Fruit fly (Drosophila melanogaster) whole organism, embryonic: ENCODE measurements around the gene RpS30.
A peak's percentile ranks its signal among the peaks of the same experiment; 100 is the strongest.

Source experiments
- Atf6 ChIP-seq: fragments of 200-800 bp; sonication (Bioruptor generic); IDR thresholded peaks from 2 replicates; pipeline ENCODE4 v1.3.6; 2022; ENCODE audit warnings: missing biosample characterization, missing genetic modification characterization
- B-H2 ChIP-seq: fragments of 200-800 bp; sonication (Bioruptor generic); optimal IDR thresholded peaks from 2 replicates; lab custom pipeline; 2018; ENCODE audit warnings: missing biosample characterization, mild to moderate bottlenecking, missing genetic modification characterization
- BEAF-32 ChIP-seq: fragments of 200-800 bp; sonication (Bioruptor generic); optimal IDR thresholded peaks from 3 replicates; lab custom pipeline; 2017; ENCODE audit warnings: missing biosample characterization, missing genetic modification characterization, mild to moderate bottlenecking, moderate library complexity, missing genetic modification reagents
- Bgb ChIP-seq: fragments of 200-800 bp; sonication (Bioruptor generic); IDR thresholded peaks from 2 replicates; pipeline ENCODE4 v1.3.6; 2022; ENCODE audit warnings: missing biosample characterization, missing genetic modification characterization; ENCODE audit not compliant: partially characterized antibody
- CG11456 ChIP-seq: fragments of 200-800 bp; sonication (Bioruptor generic); IDR thresholded peaks from 3 replicates; pipeline ENCODE4 v1.3.6; 2022; ENCODE audit warnings: missing biosample characterization, missing genetic modification characterization
- CG13775 ChIP-seq: fragments of 200-800 bp; sonication (Bioruptor generic); optimal IDR thresholded peaks from 3 replicates; lab custom pipeline; 2017; ENCODE audit warnings: missing biosample characterization, mild to moderate bottlenecking, missing genetic modification characterization
- CG15514 ChIP-seq: fragments of 200-800 bp; sonication (Bioruptor generic); optimal IDR thresholded peaks from 3 replicates; lab custom pipeline; 2017; ENCODE audit warnings: missing biosample characterization, missing genetic modification characterization, mild to moderate bottlenecking, moderate library complexity, missing genetic modification reagents
- CG17829 ChIP-seq: fragments of 200-800 bp; optimal IDR thresholded peaks from 2 replicates; lab custom pipeline; 2019; ENCODE audit warnings: missing biosample characterization, mild to moderate bottlenecking, missing genetic modification characterization, moderate library complexity
- CG30020 ChIP-seq: fragments of 200-800 bp; optimal IDR thresholded peaks from 2 replicates; lab custom pipeline; 2019; ENCODE audit warnings: missing biosample characterization, mild to moderate bottlenecking, missing genetic modification characterization, moderate library complexity
- CG34224 ChIP-seq: fragments of 200-800 bp; sonication (Bioruptor generic); IDR thresholded peaks from 3 replicates; pipeline ENCODE4 v1.3.6; 2022; ENCODE audit warnings: missing biosample characterization, missing genetic modification characterization; ENCODE audit not compliant: partially characterized antibody
- CG6654 ChIP-seq: fragments of 200-800 bp; sonication (Bioruptor generic); optimal IDR thresholded peaks from 2 replicates; lab custom pipeline; 2017; ENCODE audit warnings: missing biosample characterization, mild to moderate bottlenecking, missing genetic modification characterization
- CG6791 ChIP-seq: fragments of 200-800 bp; sonication (Bioruptor generic); IDR thresholded peaks from 3 replicates; pipeline ENCODE4 v1.3.6; 2022; ENCODE audit warnings: missing biosample characterization, missing genetic modification characterization; ENCODE audit not compliant: partially characterized antibody
- CG7372 ChIP-seq: fragments of 200-800 bp; sonication (Bioruptor generic); IDR thresholded peaks from 2 replicates; pipeline ENCODE4 v1.3.6; 2022; ENCODE audit warnings: missing biosample characterization, missing genetic modification characterization
- CG8359 ChIP-seq: fragments of 200-800 bp; sonication (Bioruptor generic); optimal IDR thresholded peaks from 2 replicates; lab custom pipeline; 2017; ENCODE audit warnings: missing biosample characterization, mild to moderate bottlenecking, missing genetic modification characterization, borderline replicate concordance
- CG9797 ChIP-seq: fragments of 200-800 bp; sonication (Bioruptor generic); optimal IDR thresholded peaks from 3 replicates; lab custom pipeline; 2018; ENCODE audit warnings: missing biosample characterization, mild to moderate bottlenecking, missing genetic modification characterization
- CG9876 ChIP-seq: fragments of 200-800 bp; sonication (Bioruptor generic); optimal IDR thresholded peaks from 2 replicates; lab custom pipeline; 2016; ENCODE audit warnings: missing biosample characterization, missing genetic modification characterization
- Chrac-16 ChIP-seq: fragments of 200-800 bp; sonication (Bioruptor generic); optimal IDR thresholded peaks from 3 replicates; lab custom pipeline; 2016; ENCODE audit warnings: missing biosample characterization, missing genetic modification characterization
- CkIIα-i1 ChIP-seq: fragments of 200-800 bp; sonication (Bioruptor generic); IDR thresholded peaks from 2 replicates; pipeline ENCODE4 v1.3.6; 2022; ENCODE audit warnings: missing biosample characterization, missing genetic modification characterization
- D19B ChIP-seq: fragments of 200-800 bp; sonication (Bioruptor generic); optimal IDR thresholded peaks from 2 replicates; lab custom pipeline; 2017; ENCODE audit warnings: missing biosample characterization, mild to moderate bottlenecking, missing genetic modification characterization
- Dad ChIP-seq: fragments of 200-800 bp; sonication (Bioruptor generic); optimal IDR thresholded peaks from 3 replicates; lab custom pipeline; 2016; ENCODE audit warnings: missing biosample characterization, missing genetic modification characterization
- Doc3 ChIP-seq: fragments of 200-800 bp; sonication (Bioruptor generic); IDR thresholded peaks from 3 replicates; pipeline ENCODE4 v1.3.6; 2022; ENCODE audit warnings: missing biosample characterization, missing genetic modification characterization; ENCODE audit not compliant: partially characterized antibody
- H2.0 ChIP-seq: fragments of 200-800 bp; sonication (Bioruptor generic); IDR thresholded peaks from 2 replicates; pipeline ENCODE4 v1.3.6; 2022; ENCODE audit warnings: missing biosample characterization, missing genetic modification characterization
- HmgD ChIP-seq: fragments of 200-800 bp; sonication (Bioruptor generic); optimal IDR thresholded peaks from 3 replicates; lab custom pipeline; 2016; ENCODE audit warnings: missing biosample characterization, missing genetic modification characterization
- MBD-R2 ChIP-seq: fragments of 200-800 bp; sonication (Bioruptor generic); IDR thresholded peaks from 2 replicates; pipeline ENCODE4 v1.3.6; 2022; ENCODE audit warnings: missing biosample characterization, missing genetic modification characterization
- Med ChIP-seq: fragments of 200-800 bp; sonication (Bioruptor generic); peaks from one replicate; lab custom pipeline; 2016; ENCODE audit warnings: missing biosample characterization, missing genetic modification characterization, mild to moderate bottlenecking, inconsistent platforms, moderate library complexity
- Nf-YC ChIP-seq: fragments of 200-800 bp; optimal IDR thresholded peaks from 3 replicates; lab custom pipeline; 2019; ENCODE audit warnings: missing biosample characterization, mild to moderate bottlenecking, missing genetic modification characterization, moderate library complexity
- NfI ChIP-seq: fragments of 200-800 bp; sonication (Bioruptor generic); optimal IDR thresholded peaks from 3 replicates; lab custom pipeline; 2018; ENCODE audit warnings: missing biosample characterization, mild to moderate bottlenecking, missing genetic modification characterization, moderate library complexity
- Side ChIP-seq: fragments of 200-800 bp; sonication (Bioruptor generic); optimal IDR thresholded peaks from 2 replicates; lab custom pipeline; 2016; ENCODE audit warnings: missing biosample characterization, missing genetic modification characterization
- Vsx1 ChIP-seq: fragments of 200-800 bp; sonication (Bioruptor generic); optimal IDR thresholded peaks from 2 replicates; lab custom pipeline; 2017; ENCODE audit warnings: missing biosample characterization, mild to moderate bottlenecking, missing genetic modification characterization, missing genetic modification reagents
- btn ChIP-seq: fragments of 200-800 bp; sonication (Bioruptor generic); optimal IDR thresholded peaks from 2 replicates; lab custom pipeline; 2016; ENCODE audit warnings: missing biosample characterization, missing genetic modification characterization
- chinmo ChIP-seq: fragments of 200-800 bp; sonication (Bioruptor generic); IDR thresholded peaks from 4 replicates; pipeline ENCODE4 v1.3.6; 2022; ENCODE audit warnings: missing biosample characterization, missing genetic modification characterization; ENCODE audit not compliant: partially characterized antibody
- ci ChIP-seq: fragments of 200-800 bp; sonication (Bioruptor generic); IDR thresholded peaks from 3 replicates; pipeline ENCODE4 v1.3.6; 2022; ENCODE audit warnings: missing biosample characterization, missing genetic modification characterization
- fd96Cb ChIP-seq: fragments of 200-800 bp; sonication (Bioruptor generic); optimal IDR thresholded peaks from 2 replicates; lab custom pipeline; 2018; ENCODE audit warnings: missing biosample characterization, mild to moderate bottlenecking, missing genetic modification characterization, moderate library complexity
- gfzf ChIP-seq: fragments of 200-800 bp; sonication (Bioruptor generic); optimal IDR thresholded peaks from 2 replicates; lab custom pipeline; 2016; ENCODE audit warnings: missing biosample characterization, mild to moderate bottlenecking, missing genetic modification characterization, moderate library complexity
- grau ChIP-seq: fragments of 200-800 bp; optimal IDR thresholded peaks from 3 replicates; lab custom pipeline; 2019; ENCODE audit warnings: missing biosample characterization, mild to moderate bottlenecking, missing genetic modification characterization, moderate library complexity
- gsb ChIP-seq: fragments of 200-800 bp; sonication (Bioruptor generic); IDR thresholded peaks from 2 replicates; pipeline ENCODE4 v1.3.6; 2022; ENCODE audit warnings: missing biosample characterization, missing genetic modification characterization
- hkb ChIP-seq, 2 experiments: fragments of 200-800 bp in 1 of 2; fragments of >200 bp in 1 of 2; sonication (Bioruptor generic) in 1 of 2; IDR thresholded peaks in 1 of 2; optimal IDR thresholded peaks in 1 of 2; 2 replicates each; pipeline versions ENCODE4 v1.3.6 to Lab custom; 2017 to 2022; ENCODE audit warnings: missing biosample characterization in 1 of 2, missing genetic modification characterization in 1 of 2
- lov ChIP-seq, 2 experiments: fragments of 200-800 bp in 1 of 2; fragments of >200 bp in 1 of 2; sonication (Bioruptor generic) in 1 of 2; IDR thresholded peaks in 1 of 2; optimal IDR thresholded peaks in 1 of 2; 2 replicates in 1 of 2; 3 replicates in 1 of 2; pipeline versions ENCODE4 v1.3.6 to Lab custom; 2017 to 2022; ENCODE audit warnings: missing biosample characterization in 1 of 2, missing genetic modification characterization in 1 of 2
- onecut ChIP-seq: fragments of 200-800 bp; sonication (Bioruptor generic); IDR thresholded peaks from 2 replicates; pipeline ENCODE4 v1.3.6; 2022; ENCODE audit warnings: missing biosample characterization, missing genetic modification characterization
- otp ChIP-seq: fragments of 200-800 bp; sonication (Bioruptor generic); IDR thresholded peaks from 3 replicates; pipeline ENCODE4, ENCODE4 v1.3.6; 2022; ENCODE audit warnings: missing biosample characterization, missing genetic modification characterization
- pita ChIP-seq: fragments of 200-800 bp; sonication (Bioruptor generic); optimal IDR thresholded peaks from 2 replicates; lab custom pipeline; 2017; ENCODE audit warnings: missing biosample characterization, mild to moderate bottlenecking, missing genetic modification characterization
- pzg ChIP-seq: fragments of 200-800 bp; sonication (Bioruptor generic); optimal IDR thresholded peaks from 3 replicates; lab custom pipeline; 2018; ENCODE audit warnings: missing biosample characterization, mild to moderate bottlenecking, missing genetic modification characterization, moderate library complexity
- row ChIP-seq: fragments of 200-800 bp; sonication (Bioruptor generic); IDR thresholded peaks from 3 replicates; pipeline ENCODE4 v1.3.6; 2022; ENCODE audit warnings: missing biosample characterization, missing genetic modification characterization
- sna ChIP-seq: fragments of 200-800 bp; sonication (Bioruptor generic); IDR thresholded peaks from 2 replicates; pipeline ENCODE4 v1.3.6; 2022; ENCODE audit warnings: missing biosample characterization, missing genetic modification characterization; ENCODE audit not compliant: partially characterized antibody
- stwl ChIP-seq: fragments of 200-800 bp; sonication (Bioruptor generic); optimal IDR thresholded peaks from 3 replicates; lab custom pipeline; 2018; ENCODE audit warnings: missing biosample characterization, mild to moderate bottlenecking, missing genetic modification characterization, moderate library complexity
- sug ChIP-seq: fragments of 200-800 bp; optimal IDR thresholded peaks from 2 replicates; lab custom pipeline; 2019; ENCODE audit warnings: missing biosample characterization, mild to moderate bottlenecking, missing genetic modification characterization, moderate library complexity

Gene RpS30

DNA sequence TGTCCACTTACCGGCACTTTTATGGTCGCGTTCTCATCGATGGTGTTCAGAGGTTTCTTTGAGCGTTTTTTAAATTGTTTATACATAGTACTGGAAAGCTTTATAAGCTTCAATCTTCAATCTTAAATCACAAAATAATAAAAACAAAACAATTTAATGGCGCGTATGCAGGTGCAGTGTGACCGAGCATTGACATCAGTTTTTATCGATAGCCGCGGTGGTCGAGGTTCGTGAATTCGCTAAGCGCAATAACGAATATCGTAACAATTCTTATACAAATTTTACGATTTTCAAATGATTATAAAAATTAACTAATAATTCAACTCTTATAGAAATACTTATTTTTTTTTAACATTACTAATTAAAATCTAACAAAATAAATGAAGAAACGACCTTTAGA lies 34.3 kb upstream of the RpS30 start, which contains the start of gene Fancd2 (continued):
- peak; percentile 68 for TF ChIP-seq CG34224 (GFP tag; lab: Robert Waterston, UW)
- peak; percentile 64 for TF ChIP-seq pzg (GFP tag; lab: Kevin White, UChicago)
- TF ChIP-seq CG17829 (tag; lab: Kevin White, UChicago), result no peak
- TF ChIP-seq CG13775 (GFP tag; lab: Kevin White, UChicago), result no peak
- no peak for TF ChIP-seq Chrac-16
- no peak for TF ChIP-seq CG8359 (GFP tag; lab: Kevin White, UChicago)
- peak; percentile 58; the same call in 1 of the 2 replicates for TF ChIP-seq sna (GFP tag; lab: Robert Waterston, UW)
- TF ChIP-seq row (GFP tag; lab: Robert Waterston, UW), result no peak
- TF ChIP-seq CG11456 (GFP tag; lab: Robert Waterston, UW), result no peak
- peak; percentile 54 for TF ChIP-seq pita (GFP tag; lab: Kevin White, UChicago)
- TF ChIP-seq stwl (tag; lab: Kevin White, UChicago), result peak; percentile 91
- no peak for TF ChIP-seq Atf6 (GFP tag; lab: Robert Waterston, UW)
- TF ChIP-seq CG6654 (GFP tag; lab: Kevin White, UChicago), result no peak
- TF ChIP-seq gfzf, result peak; percentile 60
- no peak for TF ChIP-seq grau (tag; lab: Kevin White, UChicago)
- TF ChIP-seq CG9797 (GFP tag; lab: Kevin White, UChicago), result peak; percentile 74
- TF ChIP-seq BEAF-32 (GFP tag; lab: Kevin White, UChicago), result peak; percentile 72

DNA sequence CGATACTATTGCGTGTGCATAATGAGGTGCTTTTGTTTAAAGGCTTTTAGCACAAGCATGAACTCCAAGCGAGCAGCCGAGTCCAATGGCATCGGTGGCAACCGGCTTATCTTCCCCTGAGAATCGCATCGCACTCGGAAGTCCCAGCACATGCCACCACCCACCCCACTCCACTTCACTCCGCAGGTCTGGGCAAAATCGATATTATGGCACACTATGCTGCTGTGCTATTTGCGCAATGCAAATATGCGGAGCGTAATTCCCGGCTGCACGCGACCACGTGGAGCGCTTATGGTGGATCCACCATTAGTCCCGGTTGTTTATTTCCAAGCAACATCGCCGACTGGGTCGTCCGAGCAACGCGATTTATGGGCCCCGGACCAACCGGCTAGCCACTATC lies 32.1 kb upstream of the RpS30 start:
- TF ChIP-seq lov (optimal IDR thresholded peaks at IDR 0.05; lab: Kevin White, UChicago) (no peak), lov (GFP tag; IDR thresholded peaks at IDR 0.05; lab: Robert Waterston, UW) (0 out of 3 replicates have a peak, but pooled peaks have one; percentile 14), Dad (no peak), MBD-R2 (peak; percentile 53), CG6791 (GFP tag; lab: Robert Waterston, UW) (0 out of 3 replicates have a peak, but pooled peaks have one; percentile 7), chinmo (GFP tag; lab: Robert Waterston, UW) (0 out of 4 replicates have a peak, but pooled peaks have one; percentile 56), B-H2 (GFP tag; lab: Kevin White, UChicago) (no peak), onecut (GFP tag; lab: Robert Waterston, UW) (peak; percentile 98), Med (GFP tag; lab: Kevin White, UChicago) (peak; percentile 57), Side (no peak)
- TF ChIP-seq, all 482 proteins: peak for 6

DNA sequence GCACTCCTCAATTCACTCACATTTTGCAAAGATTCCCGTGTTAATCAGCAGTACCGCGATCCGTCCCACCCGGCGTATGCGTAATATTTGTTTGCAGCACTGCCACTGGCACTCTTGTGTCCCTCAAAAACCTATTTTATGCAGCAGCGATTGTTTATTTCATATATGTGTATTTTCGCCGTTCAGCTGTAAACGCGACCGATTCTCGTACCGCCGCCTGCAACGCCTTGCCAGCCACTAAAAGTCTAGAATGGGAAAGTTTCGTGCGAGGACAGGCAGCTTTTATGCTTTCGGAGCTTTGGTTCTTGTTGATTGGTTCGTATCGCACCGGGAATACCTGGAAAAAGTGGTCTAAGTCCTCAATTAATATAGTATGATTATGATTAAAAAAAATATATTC lies 31.6 kb upstream of the RpS30 start, which contains the start of gene CG17270:
TSS of gene CG17270 (minus strand) at position 241 of the 400 bp plus-strand sequence.
- TF ChIP-seq Bgb (GFP tag; lab: Robert Waterston, UW) (0 out of 2 replicates have a peak, but pooled peaks have one; percentile 10), Doc3 (GFP tag; lab: Robert Waterston, UW) (no peak), otp (GFP tag; lab: Robert Waterston, UW) (no peak), fd96Cb (tag; lab: Kevin White, UChicago) (no peak), CG9876 (no peak), HmgD (GFP tag; lab: Kevin White, UChicago) (no peak), CkIIα-i1 (no peak), sug (peak; percentile 35), Nf-YC (tag; lab: Kevin White, UChicago) (peak; percentile 18), CG7372 (GFP tag; lab: Robert Waterston, UW) (peak; percentile 75), Vsx1 (GFP tag; lab: Kevin White, UChicago) (no peak), D19B (GFP tag; lab: Kevin White, UChicago) (peak; percentile 68), ci (GFP tag; lab: Robert Waterston, UW) (0 out of 3 replicates have a peak, but pooled peaks have one; percentile 17), btn (GFP tag; lab: Kevin White, UChicago) (no peak), row (GFP tag; lab: Robert Waterston, UW) (peak; percentile 50; the same call in 1 of the 3 replicates), hkb (optimal IDR thresholded peaks at IDR 0.05; lab: Kevin White, UChicago) (no peak), hkb (GFP tag; IDR thresholded peaks at IDR 0.05; lab: Robert Waterston, UW) (0 out of 2 replicates have a peak, but pooled peaks have one; percentile 14), NfI (GFP tag; lab: Kevin White, UChicago) (no peak), gsb (GFP tag; lab: Robert Waterston, UW) (0 out of 2 replicates have a peak, but pooled peaks have one; percentile 32), CG30020 (no peak), CG15514 (GFP tag; lab: Kevin White, UChicago) (peak; percentile 32), H2.0 (no peak)
